Worm (Caenorhabditis elegans) whole organism, L4 larva: ENCODE results near the gene vha-3.

Experiments
- D1046.2 ChIP-seq: fragments of 200-800 bp; sonication (Bioruptor generic); IDR thresholded peaks from 2 replicates; pipeline ENCODE4 v1.3.6; 2022; ENCODE audit warnings: missing genetic modification characterization, missing compliant biosample characterization
- F26F4.8 ChIP-seq: fragments of 200-800 bp; sonication (Bioruptor generic); conservative IDR thresholded peaks from 2 replicates; pipeline ENCODE4 v1.3.6; 2022; ENCODE audit warnings: missing genetic modification characterization, missing compliant biosample characterization
- ceh-32 ChIP-seq: sonication (generic microtip); optimal IDR thresholded peaks from 2 replicates; lab custom pipeline; 2016; ENCODE audit warnings: mild to moderate bottlenecking, missing genetic modification characterization, missing compliant biosample characterization; ENCODE audit not compliant: poor library complexity
- lin-13 ChIP-seq: fragments of 150-350 bp; optimal IDR thresholded peaks from 2 replicates; lab custom pipeline; 2014; ENCODE audit warnings: missing biosample characterization, missing genetic modification reagents, missing genetic modification characterization
- nhr-11 ChIP-seq: fragments of 150-350 bp; optimal IDR thresholded peaks from 2 replicates; lab custom pipeline; 2014; ENCODE audit warnings: missing biosample characterization, missing genetic modification characterization
- tag-97 ChIP-seq: fragments of 200-800 bp; sonication (Bioruptor generic); IDR thresholded peaks from 2 replicates; pipeline ENCODE4 v1.3.6; 2022; ENCODE audit warnings: missing genetic modification characterization, missing compliant biosample characterization

DNA sequence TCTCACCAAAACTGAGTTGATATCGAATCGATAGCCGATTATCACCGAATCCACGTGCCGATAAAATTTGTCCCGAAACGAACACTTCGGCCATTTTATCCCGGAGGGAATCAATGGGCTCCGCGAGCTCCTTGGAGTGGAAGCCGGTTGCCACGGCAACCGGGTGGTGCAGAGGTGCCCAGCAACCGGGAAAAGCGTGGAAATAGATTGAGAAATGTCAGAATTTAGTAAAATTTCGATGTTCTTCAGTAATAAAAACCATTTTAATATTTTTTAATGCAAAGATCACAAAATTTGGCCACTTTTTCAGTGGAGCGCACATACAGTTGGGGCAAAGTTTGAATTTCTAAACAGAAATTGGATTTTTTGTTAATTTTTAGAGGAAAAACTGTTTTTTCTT lies 9.3 kb downstream of the vha-3 start, which contains the start of gene mksr-2:
- TF ChIP-seq ceh-32 (tag; lab: Kevin White, UChicago) (no peak), nhr-11 (tag; lab: Kevin White, UChicago) (no peak), F26F4.8 (GFP tag; lab: Robert Waterston, UW) (no peak), D1046.2 (no peak), tag-97 (GFP tag; lab: Robert Waterston, UW) (no peak), lin-13 (GFP tag; lab: Kevin White, UChicago) (no peak)
